Worm (Caenorhabditis elegans): ENCODE measurements around the gene pgap-3.

DNA sequence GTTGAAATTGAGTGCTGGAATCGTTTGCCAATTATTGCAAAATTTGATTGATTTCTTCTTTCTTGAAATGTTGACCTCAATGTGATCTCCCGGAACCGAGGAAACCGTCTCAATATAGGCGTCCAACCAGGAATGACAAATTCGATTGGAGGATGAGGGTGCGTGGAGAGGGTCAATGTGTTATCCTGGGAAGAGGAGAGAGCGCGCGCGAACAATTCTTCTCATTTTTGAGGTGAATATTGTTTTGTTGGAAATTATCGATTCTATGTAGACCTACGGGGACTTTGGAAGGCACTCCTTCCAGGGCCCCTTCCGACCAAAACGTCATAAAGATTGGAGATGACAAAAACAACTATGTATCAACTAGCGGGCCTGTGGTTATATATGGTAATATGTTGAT lies 11.2 kb downstream of the pgap-3 start:
- no peak for TF ChIP-seq ref-2 (tag; optimal IDR thresholded peaks at IDR 0.05)
- no peak for TF ChIP-seq sox-4 (tag; optimal IDR thresholded peaks at IDR 0.05)
- TF ChIP-seq lin-11 (tag; optimal IDR thresholded peaks at IDR 0.05) = no peak
- TF ChIP-seq unc-86 (tag; optimal IDR thresholded peaks at IDR 0.05) = no peak
- no peak for TF ChIP-seq pag-3 (tag; optimal IDR thresholded peaks at IDR 0.05; ENCODE audit: borderline replicate concordance)
- no peak for TF ChIP-seq Y22D7AL.16 (tag; optimal IDR thresholded peaks at IDR 0.05)
- no peak for TF ChIP-seq F13H6.1 (tag; optimal IDR thresholded peaks at IDR 0.05)
- TF ChIP-seq fkh-10 (GFP tag; optimal IDR thresholded peaks at IDR 0.05) = no peak
